Worm (Caenorhabditis elegans): ENCODE results near the gene T27A8.2.

- no peak for TF ChIP-seq unc-62 (GFP tag; optimal IDR thresholded peaks at IDR 0.05)
- no peak for TF ChIP-seq mab-5 (tag; optimal IDR thresholded peaks at IDR 0.05)
- TF ChIP-seq nhr-77 (tag; optimal IDR thresholded peaks at IDR 0.05), result no peak
- no peak for TF ChIP-seq ceh-82 (tag; optimal IDR thresholded peaks at IDR 0.05)
- no peak for TF ChIP-seq ama-1 (optimal IDR thresholded peaks at IDR 0.05)
- TF ChIP-seq zag-1 (tag; optimal IDR thresholded peaks at IDR 0.05), result no peak
- no peak for TF ChIP-seq nhr-237 (tag; optimal IDR thresholded peaks at IDR 0.05)
- TF ChIP-seq nhr-10 (tag; optimal IDR thresholded peaks at IDR 0.05), result no peak
Observed at ce11 chrX:16067984-16068383, 9.2 kb upstream of the T27A8.2 start.
